Worm (Caenorhabditis elegans): ENCODE results near the gene T26C5.2.

T26C5.2 gene

DNA sequence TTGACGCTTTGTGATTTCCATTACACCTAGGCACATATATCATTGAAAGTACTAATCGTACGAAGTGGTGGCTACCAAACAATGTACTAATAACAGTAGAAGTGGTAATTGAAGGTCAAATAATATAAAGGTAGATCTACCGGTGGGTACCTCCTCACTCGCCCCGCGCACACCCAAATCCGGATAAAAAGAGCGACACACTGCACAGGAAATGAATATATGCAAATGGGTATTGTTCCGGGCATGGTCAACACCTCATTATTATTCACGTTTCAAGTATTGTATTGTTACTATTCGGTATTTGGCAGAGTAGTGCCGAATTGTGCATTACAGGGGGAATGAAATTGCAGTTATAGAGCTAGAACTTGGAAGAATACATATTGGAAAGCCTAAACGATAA is 33.2 kb downstream of the T26C5.2 start:
- TF ChIP-seq unc-62 (GFP tag; optimal IDR thresholded peaks at IDR 0.05): no peak

DNA sequence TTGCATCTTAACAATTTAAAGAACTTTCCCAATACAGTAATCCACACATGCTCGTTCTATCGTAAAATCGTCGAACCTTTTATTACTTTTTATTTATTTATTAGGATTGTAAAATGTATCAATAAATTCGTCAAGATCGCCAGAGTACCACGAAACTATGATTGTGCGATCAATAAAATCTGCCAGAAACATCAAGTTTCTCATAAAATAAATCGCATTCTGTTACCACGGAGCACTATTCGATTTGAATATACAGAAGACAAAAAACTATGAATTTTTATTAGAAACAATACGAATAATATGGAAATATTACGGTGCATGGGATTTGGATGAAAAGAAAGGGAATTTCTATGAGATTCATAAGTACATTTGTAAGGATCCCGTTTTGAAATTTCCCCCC is 33.7 kb downstream of the T26C5.2 start, which contains the start of gene C01G6.2:
Gene C01G6.2, plus strand, starts transcription at position 301 of the 400 bp plus-strand sequence.
- TF ChIP-seq unc-62 (GFP tag; optimal IDR thresholded peaks at IDR 0.05): no peak

DNA sequence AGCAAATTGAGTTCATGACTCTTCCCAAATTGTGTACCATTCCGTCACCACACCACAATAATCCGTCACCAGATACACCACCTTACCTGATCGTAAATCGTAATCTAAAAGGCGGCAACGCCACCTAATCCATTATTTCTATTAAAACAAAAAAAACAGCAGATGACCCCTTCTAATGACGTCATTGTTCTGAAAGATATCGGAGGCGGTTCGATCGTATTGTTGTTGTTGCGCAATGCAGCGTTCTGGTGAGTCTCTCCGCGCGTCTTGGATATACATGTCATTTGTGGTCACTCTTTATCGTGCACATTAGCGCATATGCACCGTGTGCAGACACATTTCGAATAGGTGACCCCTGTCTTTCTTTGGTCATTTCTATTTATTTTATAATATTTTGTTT is 36.0 kb downstream of the T26C5.2 start:
- no peak for TF ChIP-seq unc-62 (GFP tag; optimal IDR thresholded peaks at IDR 0.05)

DNA sequence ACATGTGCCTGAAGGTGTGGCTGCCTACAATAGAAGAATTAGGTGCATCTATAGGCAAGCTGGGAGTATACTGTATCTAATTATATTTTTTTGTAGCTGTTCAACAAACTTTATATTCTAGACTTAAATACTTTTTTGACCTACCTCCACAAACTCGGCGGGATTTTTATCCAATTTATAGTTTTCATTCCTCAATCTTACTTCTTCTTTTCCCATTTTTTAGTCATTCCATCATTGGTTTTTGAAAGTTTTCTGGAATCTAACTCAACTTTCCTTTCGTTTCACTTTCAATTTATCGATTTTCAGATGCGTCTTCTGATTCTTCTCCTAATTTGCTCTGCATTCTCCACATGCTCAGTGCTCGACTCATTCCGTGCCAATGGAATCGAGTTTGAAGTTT is 36.6 kb downstream of the T26C5.2 start, which contains the start of gene C01G6.3:
Gene C01G6.3, plus strand, starts transcription at position 301 of the 400 bp plus-strand sequence.
- TF ChIP-seq unc-62 (GFP tag; optimal IDR thresholded peaks at IDR 0.05): no peak

DNA sequence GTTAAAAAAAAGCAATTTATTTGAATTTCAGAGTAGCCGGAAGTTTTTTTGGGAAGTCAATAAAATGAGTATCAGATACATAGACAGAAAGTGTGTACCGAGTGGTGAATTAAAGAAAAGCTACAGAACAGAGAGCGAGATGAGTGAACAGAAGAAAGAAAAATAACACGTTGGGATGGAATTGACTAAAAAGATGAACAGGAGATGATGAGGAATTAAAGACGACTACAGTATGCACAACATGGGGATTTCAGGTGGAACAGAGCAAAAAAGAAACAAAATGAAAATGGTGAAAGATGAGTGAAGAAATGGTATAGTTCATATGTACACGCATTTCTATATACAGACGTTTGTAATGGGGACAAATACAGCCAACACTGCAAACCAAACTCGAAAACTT is 38.3 kb downstream of the T26C5.2 start:
- no peak for TF ChIP-seq unc-62 (GFP tag; optimal IDR thresholded peaks at IDR 0.05)

DNA sequence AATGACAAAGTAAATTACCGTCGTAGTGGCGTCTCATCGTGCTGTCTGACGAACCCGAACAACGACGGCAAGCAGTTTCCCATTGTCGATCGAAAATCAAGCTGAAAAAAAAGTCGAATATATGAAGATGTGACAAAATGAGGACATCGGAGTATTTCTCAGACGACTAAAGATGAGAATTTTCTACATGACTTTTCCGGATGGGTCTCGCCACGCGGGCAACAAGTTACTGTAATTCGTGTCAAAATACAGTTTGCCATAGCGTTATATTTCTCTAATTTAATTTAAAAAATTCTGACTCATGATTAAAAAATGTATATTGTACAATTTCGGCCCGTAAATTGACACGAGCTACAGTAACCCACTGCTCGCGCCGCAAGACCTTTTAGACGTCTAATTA is 39.9 kb downstream of the T26C5.2 start, which contains the start of gene C01G6.4:
Gene C01G6.4, minus strand, starts transcription at position 101 of the 400 bp plus-strand sequence.
- TF ChIP-seq unc-62 (GFP tag; optimal IDR thresholded peaks at IDR 0.05): no peak

DNA sequence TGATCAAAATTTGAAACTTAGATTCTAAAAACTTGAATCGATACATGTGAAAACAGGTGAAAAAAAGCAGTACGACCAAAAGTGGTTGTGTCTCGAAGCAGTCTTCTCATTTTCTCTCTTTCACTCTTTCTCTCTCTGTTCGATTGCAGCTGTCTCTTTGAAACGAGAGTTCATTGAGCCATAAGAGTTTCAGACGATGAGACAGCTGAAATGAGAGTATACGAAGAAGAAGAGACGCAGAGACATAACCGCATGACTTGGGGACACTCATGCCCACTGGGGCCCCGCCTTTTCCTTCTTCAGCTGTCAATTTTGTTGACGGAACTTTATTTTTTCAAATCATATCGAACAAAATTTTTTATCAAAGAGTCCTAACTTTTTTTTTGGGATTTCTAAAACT is 41.0 kb downstream of the T26C5.2 start:
- no peak for TF ChIP-seq unc-62 (GFP tag; optimal IDR thresholded peaks at IDR 0.05)

DNA sequence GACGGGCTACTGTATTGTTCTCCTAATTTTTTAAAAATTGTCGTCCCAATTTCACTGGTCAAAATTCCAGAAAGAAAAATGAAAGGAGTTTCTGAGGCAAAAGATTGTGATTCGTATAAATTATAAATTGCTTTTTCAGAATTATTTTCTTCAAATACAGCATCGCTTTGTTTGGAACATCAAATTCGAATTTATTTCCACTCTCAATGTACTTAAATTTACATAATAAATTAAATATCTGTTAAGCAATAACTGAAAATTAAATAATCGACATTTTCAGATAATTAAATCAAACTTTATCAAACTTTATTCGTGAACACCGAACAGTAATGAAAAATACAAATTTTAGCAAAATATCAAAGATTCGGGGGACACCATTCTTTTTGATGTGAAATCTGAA is 41.7 kb downstream of the T26C5.2 start:
- no peak for TF ChIP-seq unc-62 (GFP tag; optimal IDR thresholded peaks at IDR 0.05)

DNA sequence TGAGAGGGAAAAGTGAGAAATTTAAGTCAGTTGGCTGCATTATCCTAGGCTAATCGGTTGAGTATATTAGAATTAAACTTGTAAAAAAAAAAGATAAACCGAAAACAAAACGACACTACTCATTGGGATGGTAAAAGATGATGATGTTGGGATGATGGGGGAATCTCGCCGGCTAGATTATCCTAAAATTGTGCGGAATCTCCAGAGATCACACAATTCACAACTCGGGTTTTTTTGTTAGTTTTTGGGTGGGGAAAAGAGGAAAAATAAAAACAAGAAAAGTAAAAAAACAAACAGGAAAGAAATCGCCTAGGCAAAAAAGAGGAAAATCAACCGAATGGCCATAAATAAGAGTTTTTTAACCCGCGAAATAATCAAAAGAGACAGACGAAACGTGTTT is 42.1 kb downstream of the T26C5.2 start:
- no peak for TF ChIP-seq unc-62 (GFP tag; optimal IDR thresholded peaks at IDR 0.05)

DNA sequence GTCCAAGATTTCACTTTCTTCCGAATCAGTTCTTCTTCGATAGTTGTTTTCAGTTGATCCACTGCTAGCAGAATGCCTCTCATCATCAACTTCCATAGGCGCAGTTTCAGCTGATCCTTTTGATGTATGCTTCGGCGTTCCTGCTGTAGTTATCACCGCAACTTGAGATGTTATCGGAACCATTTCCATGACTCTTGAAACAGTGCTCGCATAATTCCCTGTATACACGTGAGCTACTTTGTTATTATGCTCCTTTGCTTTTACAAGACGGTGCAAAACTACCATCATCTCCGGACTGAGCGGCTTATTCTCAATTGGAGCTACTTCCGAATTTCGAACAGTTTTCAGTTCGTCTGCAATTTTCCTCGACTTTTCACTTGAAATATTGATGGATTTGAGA is 44.1 kb downstream of the T26C5.2 start:
- no peak for TF ChIP-seq unc-62 (GFP tag; optimal IDR thresholded peaks at IDR 0.05)

DNA sequence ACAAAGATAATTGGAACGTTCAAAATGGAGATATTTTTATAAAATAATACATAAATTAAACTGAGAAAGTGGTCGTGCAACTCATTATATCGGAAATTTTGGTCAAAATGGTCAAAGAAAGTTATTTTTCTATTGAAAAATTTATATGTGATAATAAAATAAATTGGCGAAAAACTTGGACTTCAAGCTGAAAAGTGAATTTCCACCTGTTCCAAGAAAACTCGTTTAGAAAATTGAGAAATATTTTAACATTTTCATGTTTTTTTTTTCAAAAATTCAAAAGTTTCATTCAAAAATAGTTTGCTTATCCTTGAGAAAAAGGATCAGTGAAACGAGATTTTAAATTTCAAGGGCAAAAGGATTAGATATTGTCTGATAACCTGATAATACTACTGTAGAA is 46.0 kb downstream of the T26C5.2 start:
- TF ChIP-seq unc-62 (GFP tag; optimal IDR thresholded peaks at IDR 0.05): no peak

DNA sequence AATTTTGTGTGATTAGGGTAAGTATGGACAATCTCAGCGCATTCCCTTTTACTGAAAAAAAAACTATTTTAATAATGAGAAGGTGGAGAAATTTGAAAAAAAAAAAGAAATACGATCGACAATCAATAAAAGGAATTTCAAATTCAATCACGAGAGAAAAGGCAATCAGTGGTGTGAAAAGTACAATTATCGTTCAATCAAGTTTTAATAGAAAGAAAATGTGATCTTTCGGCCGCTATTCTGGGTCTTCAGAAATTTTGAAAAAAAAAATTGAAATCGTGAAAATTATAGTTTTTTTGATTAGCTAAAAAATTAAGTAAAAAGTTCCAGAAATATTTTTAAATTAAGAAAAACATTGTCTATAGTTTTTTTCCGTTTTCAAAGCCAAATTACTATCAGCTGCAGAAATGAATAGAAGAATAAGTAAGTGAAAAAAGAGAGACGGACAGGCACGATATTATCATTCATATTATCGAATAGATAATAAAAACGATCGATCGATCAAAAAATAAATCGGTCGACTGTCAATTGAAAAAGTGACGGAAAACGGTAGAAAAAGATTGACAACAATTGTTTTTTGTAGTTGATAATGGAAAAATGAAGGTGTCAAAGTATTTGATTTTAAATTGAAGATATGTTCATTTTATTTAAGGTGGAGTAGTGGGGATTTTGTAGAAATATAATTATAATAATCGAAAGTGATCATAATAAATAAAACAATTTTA is 47.2 kb downstream of the T26C5.2 start, which contains the start of gene gldi-3:
Gene gldi-3, minus strand, starts transcription at position 51 of the 725 bp plus-strand sequence.
- TF ChIP-seq unc-62 (GFP tag; optimal IDR thresholded peaks at IDR 0.05): no peak

DNA sequence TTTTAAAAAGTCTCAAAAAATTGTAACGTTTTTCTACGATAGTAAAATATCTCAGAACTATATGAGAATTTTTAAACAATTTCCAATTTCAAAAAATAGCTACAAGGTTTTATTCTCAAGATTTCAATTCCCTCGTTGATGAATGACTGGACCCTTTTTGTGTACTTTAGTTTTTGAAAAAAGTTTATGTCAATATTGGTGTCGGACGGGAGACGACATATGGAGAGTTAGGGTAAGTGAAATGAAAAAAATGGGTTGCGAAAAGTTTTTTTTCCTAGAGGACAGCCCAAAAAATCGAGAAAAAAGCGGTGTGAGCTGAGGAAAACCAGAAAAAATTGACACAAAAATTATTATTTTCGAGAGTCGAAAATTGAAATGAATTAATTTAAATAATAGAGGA is 47.8 kb downstream of the T26C5.2 start:
- no peak for TF ChIP-seq unc-62 (GFP tag; optimal IDR thresholded peaks at IDR 0.05)

DNA sequence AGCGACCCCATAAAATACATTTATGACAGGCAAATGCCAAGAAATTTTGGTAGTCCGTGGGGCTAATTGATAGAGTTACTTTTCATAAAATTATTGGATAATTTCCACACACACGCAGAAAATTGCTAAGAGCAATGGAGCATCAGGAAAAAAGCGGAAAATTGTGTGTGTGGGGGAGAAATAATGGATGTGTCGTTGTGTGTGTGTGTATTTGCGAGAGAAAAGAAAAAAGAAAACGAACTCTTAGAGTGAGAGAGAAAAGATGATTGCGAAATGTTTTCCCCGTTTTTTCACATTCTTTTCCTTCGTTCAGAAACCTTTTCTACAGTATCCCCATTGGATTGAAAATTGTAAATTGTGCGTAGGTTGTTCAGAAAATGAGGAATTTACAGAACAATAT is 48.6 kb downstream of the T26C5.2 start:
- TF ChIP-seq unc-62 (GFP tag; optimal IDR thresholded peaks at IDR 0.05): no peak

DNA sequence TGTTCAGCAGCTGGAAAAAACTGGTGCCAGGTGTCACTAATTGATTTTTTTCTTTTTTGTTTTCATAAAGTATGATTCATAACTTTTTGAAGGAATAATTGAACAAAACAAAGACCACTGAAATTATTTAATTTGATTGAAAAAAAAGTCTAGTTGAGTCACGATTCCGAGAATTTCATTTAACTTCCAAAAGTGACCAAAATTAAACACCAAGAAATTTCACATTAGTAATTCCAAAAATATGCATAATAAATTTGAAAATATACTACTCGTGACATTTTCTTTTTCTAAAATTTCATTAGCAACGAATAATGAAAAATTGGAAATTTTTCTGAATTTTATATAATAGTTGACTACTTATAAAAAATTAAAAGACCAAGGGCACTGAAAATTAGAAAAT is 49.0 kb downstream of the T26C5.2 start:
- TF ChIP-seq unc-62 (GFP tag; optimal IDR thresholded peaks at IDR 0.05): no peak

DNA sequence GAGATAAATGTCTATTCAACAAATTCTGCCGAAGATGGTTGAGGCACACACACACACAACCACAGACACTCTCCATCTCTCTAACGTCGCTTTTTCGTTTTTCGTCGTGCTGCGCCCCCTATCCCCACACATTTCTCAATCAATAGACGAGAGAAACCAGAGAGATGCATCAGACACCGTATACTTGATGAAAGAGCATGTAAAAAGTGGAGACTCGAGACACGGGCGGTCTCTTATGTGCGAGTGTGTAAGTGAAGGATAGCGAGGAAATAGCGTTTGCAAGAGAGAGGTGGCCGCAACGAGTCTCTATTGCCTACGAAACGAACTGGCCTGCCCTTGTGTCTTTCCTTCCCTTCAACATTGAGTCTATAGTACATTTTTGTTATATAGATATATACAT is 49.8 kb downstream of the T26C5.2 start:
- TF ChIP-seq unc-62 (GFP tag; optimal IDR thresholded peaks at IDR 0.05): no peak

DNA sequence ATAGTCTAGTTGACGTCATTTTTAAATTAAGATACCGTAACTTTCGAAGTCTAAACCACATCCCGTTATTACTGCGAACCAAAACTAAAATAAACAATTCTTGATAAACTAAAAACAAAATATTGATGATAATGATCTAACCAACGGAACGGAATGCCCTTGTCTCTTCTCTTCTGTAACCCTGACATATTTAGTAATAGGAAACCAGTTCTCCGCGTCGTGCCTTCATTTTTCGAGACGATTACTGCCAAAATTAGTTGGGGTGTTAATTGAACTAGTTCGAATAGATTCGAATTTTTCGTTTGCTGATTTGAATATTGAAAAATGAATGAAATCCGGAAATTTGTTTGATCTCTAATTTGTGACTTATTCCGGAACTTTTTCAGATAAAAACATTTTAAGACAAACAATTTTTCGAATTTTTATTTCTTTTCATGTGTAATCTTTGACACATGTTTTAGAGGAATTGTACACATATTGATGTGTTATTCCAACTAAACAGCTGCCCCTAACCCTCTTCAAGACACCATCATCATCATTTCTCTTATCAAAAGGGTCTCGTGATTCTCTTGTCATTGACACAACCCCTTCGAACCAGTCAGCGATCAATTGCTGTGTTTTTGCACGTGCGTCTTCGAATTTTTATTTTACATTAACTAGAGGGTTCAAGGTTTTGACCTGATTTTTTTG is 50.8 kb downstream of the T26C5.2 start:
- TF ChIP-seq unc-62 (GFP tag; optimal IDR thresholded peaks at IDR 0.05): no peak
